Fruit fly (Drosophila melanogaster) whole organism, wandering third instar larva: ENCODE data around the gene soti.
A peak's percentile ranks its signal among the peaks of the same experiment; 100 is the strongest.

Experiments
- Abd-B ChIP-seq: fragments of >200 bp; optimal IDR thresholded peaks from 2 replicates; lab custom pipeline; 2017; ENCODE audit warnings: missing biosample characterization, missing genetic modification characterization
- CG9705 ChIP-seq: fragments of 200-800 bp; sonication (Bioruptor generic); optimal IDR thresholded peaks from 2 replicates; lab custom pipeline; 2018; ENCODE audit warnings: missing biosample characterization, mild to moderate bottlenecking, missing genetic modification characterization
- CrebA ChIP-seq: fragments of 200-800 bp; sonication (Bioruptor generic); optimal IDR thresholded peaks from 2 replicates; lab custom pipeline; 2016; ENCODE audit warnings: missing biosample characterization, mild to moderate bottlenecking, missing genetic modification characterization, borderline replicate concordance
- Mio ChIP-seq: sonication (Bioruptor generic); optimal IDR thresholded peaks from 2 replicates; lab custom pipeline; 2016; ENCODE audit warnings: missing biosample characterization, missing genetic modification characterization
- Myc ChIP-seq: fragments of >200 bp; optimal IDR thresholded peaks from 2 replicates; lab custom pipeline; 2017
- N ChIP-seq: fragments of >200 bp; optimal IDR thresholded peaks from 2 replicates; lab custom pipeline; 2018; ENCODE audit warnings: missing biosample characterization, missing external identifiers, missing genetic modification characterization
- Sp1 ChIP-seq: fragments of 200-800 bp; sonication (Bioruptor generic); optimal IDR thresholded peaks from 3 replicates; lab custom pipeline; 2019; ENCODE audit warnings: missing biosample characterization, mild to moderate bottlenecking, missing genetic modification characterization, moderate library complexity
- dl ChIP-seq, 2 experiments: fragments of 175-275, 200-275 bp in 1 of 2; fragments of 200-275 bp in 1 of 2; sonication (Bioruptor generic); optimal IDR thresholded peaks; lab custom pipeline; 2018; ENCODE audit warnings: mild to moderate bottlenecking in 2 of 2, missing biosample characterization in 2 of 2, missing genetic modification characterization in 2 of 2, moderate library complexity in 2 of 2; ENCODE audit not compliant: partially characterized antibody in 2 of 2, insufficient read depth in 1 of 2
- fru ChIP-seq: fragments of 200-800 bp; sonication (Bioruptor generic); optimal IDR thresholded peaks from 3 replicates; lab custom pipeline; 2016; ENCODE audit warnings: missing biosample characterization, mild to moderate bottlenecking, missing genetic modification characterization
- h ChIP-seq: fragments of 200-800 bp; sonication (Bioruptor generic); optimal IDR thresholded peaks from 3 replicates; lab custom pipeline; 2016; ENCODE audit warnings: missing biosample characterization, mild to moderate bottlenecking, missing genetic modification characterization
- lola ChIP-seq: fragments of >200 bp; optimal IDR thresholded peaks from 2 replicates; lab custom pipeline; 2017; ENCODE audit warnings: missing biosample characterization, missing genetic modification characterization
- psq ChIP-seq: fragments of 200-800 bp; sonication (Bioruptor generic); optimal IDR thresholded peaks from 3 replicates; lab custom pipeline; 2017; ENCODE audit warnings: missing biosample characterization, mild to moderate bottlenecking, missing genetic modification characterization, moderate library complexity
- sage ChIP-seq: fragments of 200-800 bp; sonication (Bioruptor generic); optimal IDR thresholded peaks from 2 replicates; lab custom pipeline; 2016; ENCODE audit warnings: missing biosample characterization, mild to moderate bottlenecking, missing genetic modification characterization

DNA sequence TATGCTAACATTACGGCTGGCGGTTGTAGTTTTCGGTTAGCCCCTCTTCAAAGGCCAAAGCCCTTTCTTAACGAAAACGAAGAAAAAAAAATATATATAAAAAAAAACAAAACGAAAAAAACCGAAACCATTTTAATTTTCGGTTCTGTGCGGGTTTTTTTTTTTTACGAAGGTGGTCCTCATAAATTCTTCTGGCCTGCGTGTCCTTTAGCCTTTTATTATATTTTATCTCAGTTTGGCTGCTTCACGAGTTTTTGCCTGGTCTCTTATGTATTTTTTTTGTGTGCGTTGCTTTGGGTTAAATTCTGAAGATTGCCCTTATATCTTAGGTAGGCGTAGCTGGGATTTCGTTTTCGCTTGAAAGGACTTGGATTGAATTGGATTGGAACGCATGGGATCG is 17.1 kb upstream of the soti start:
- TF ChIP-seq psq (no peak), sage (no peak), Mio (GFP tag; lab: Kevin White, UChicago) (no peak), h (GFP tag; lab: Kevin White, UChicago) (no peak), CG9705 (GFP tag; lab: Kevin White, UChicago) (no peak), CrebA (peak; percentile 76), fru (GFP tag; lab: Kevin White, UChicago) (peak; percentile 7), Myc (lab: Kevin White, UChicago) (no peak), N (GFP tag; lab: Kevin White, UChicago) (no peak), Abd-B (GFP tag; lab: Kevin White, UChicago) (no peak), Sp1 (GFP tag; lab: Kevin White, UChicago) (no peak), dl (GFP tag; optimal IDR thresholded peaks at IDR 0.05; lab: Kevin White, UChicago; ENCODE audit: insufficient read depth in 1 of 2, partially characterized antibody in 2 of 2) (no peak), lola (GFP tag; lab: Kevin White, UChicago) (no peak)
